Fruit fly (Drosophila melanogaster) whole organism, embryonic: ENCODE results near the gene Ubqn.

ENCODE experiments used
- CG10462 ChIP-seq: fragments of 200-800 bp; sonication (Bioruptor generic); optimal IDR thresholded peaks from 2 replicates; lab custom pipeline; 2016; ENCODE audit warnings: missing biosample characterization, missing genetic modification characterization
- CG13894 ChIP-seq: fragments of 200-800 bp; sonication (Bioruptor generic); optimal IDR thresholded peaks from 3 replicates; lab custom pipeline; 2018; ENCODE audit warnings: missing biosample characterization, mild to moderate bottlenecking, missing genetic modification characterization, moderate library complexity
- CG14667 ChIP-seq: fragments of 200-800 bp; sonication (Bioruptor generic); IDR thresholded peaks from 2 replicates; pipeline ENCODE4 v1.3.6; 2022; ENCODE audit warnings: missing biosample characterization, missing genetic modification characterization
- CG1529 ChIP-seq: fragments of 200-800 bp; sonication (Bioruptor generic); optimal IDR thresholded peaks from 3 replicates; lab custom pipeline; 2018; ENCODE audit warnings: missing biosample characterization, missing genetic modification characterization
- CG2120 ChIP-seq: fragments of 200-800 bp; sonication (Bioruptor generic); optimal IDR thresholded peaks from 3 replicates; lab custom pipeline; 2016; ENCODE audit warnings: missing biosample characterization, missing genetic modification characterization
- CG2712 ChIP-seq: fragments of 200-800 bp; optimal IDR thresholded peaks from 3 replicates; lab custom pipeline; 2019; ENCODE audit warnings: missing biosample characterization, mild to moderate bottlenecking, missing genetic modification characterization, moderate library complexity
- CG2875 ChIP-seq: fragments of 200-800 bp; sonication (Bioruptor generic); optimal IDR thresholded peaks from 2 replicates; lab custom pipeline; 2017; ENCODE audit warnings: missing biosample characterization, mild to moderate bottlenecking, missing genetic modification characterization, missing genetic modification reagents
- CG31224 ChIP-seq: fragments of 200-800 bp; sonication (Bioruptor generic); IDR thresholded peaks from 2 replicates; pipeline ENCODE4 v1.3.6; 2022; ENCODE audit warnings: missing biosample characterization, missing genetic modification characterization
- CG33213 ChIP-seq: fragments of 200-800 bp; sonication (Bioruptor generic); optimal IDR thresholded peaks from 3 replicates; lab custom pipeline; 2016; ENCODE audit warnings: missing biosample characterization, missing genetic modification characterization
- CG6175 ChIP-seq: fragments of 200-800 bp; sonication (Bioruptor generic); IDR thresholded peaks from 3 replicates; pipeline ENCODE4 v1.3.6; 2022; ENCODE audit warnings: missing biosample characterization, missing genetic modification characterization
- CG8290 ChIP-seq, 3 experiments: fragments of 200-800 bp; sonication (Bioruptor generic); optimal IDR thresholded peaks; 2 replicates each; lab custom pipeline; 2016 to 2019; ENCODE audit warnings: missing biosample characterization in 3 of 3, missing genetic modification characterization in 3 of 3, mild to moderate bottlenecking in 2 of 3, moderate library complexity in 1 of 3
- CG9215 ChIP-seq: fragments of 200-800 bp; sonication (Bioruptor generic); IDR thresholded peaks from 2 replicates; pipeline ENCODE4 v1.3.6; 2022; ENCODE audit warnings: missing biosample characterization, missing genetic modification characterization
- CG9609 ChIP-seq: fragments of 200-800 bp; sonication (Bioruptor generic); optimal IDR thresholded peaks from 3 replicates; lab custom pipeline; 2016; ENCODE audit warnings: missing biosample characterization, missing genetic modification characterization
- CoRest ChIP-seq: fragments of 200-800 bp; sonication (Bioruptor generic); optimal IDR thresholded peaks from 3 replicates; lab custom pipeline; 2018; ENCODE audit warnings: missing biosample characterization, mild to moderate bottlenecking, missing genetic modification characterization, moderate library complexity
- Deaf1 ChIP-seq: fragments of 200-800 bp; optimal IDR thresholded peaks from 3 replicates; lab custom pipeline; 2019; ENCODE audit warnings: missing biosample characterization, mild to moderate bottlenecking, missing genetic modification characterization, moderate library complexity
- Fer1 ChIP-seq: fragments of 200-800 bp; sonication (Bioruptor generic); optimal IDR thresholded peaks from 2 replicates; lab custom pipeline; 2017; ENCODE audit warnings: missing biosample characterization, mild to moderate bottlenecking, missing genetic modification characterization
- Fer3 ChIP-seq: fragments of 200-800 bp; sonication (Bioruptor generic); optimal IDR thresholded peaks from 2 replicates; lab custom pipeline; 2018; ENCODE audit warnings: missing biosample characterization, mild to moderate bottlenecking, missing genetic modification characterization, moderate library complexity
- HmgD ChIP-seq: fragments of 200-800 bp; sonication (Bioruptor generic); optimal IDR thresholded peaks from 3 replicates; lab custom pipeline; 2016; ENCODE audit warnings: missing biosample characterization, missing genetic modification characterization
- MESR4 ChIP-seq: fragments of 200-800 bp; sonication (Bioruptor generic); optimal IDR thresholded peaks from 2 replicates; lab custom pipeline; 2018; ENCODE audit warnings: missing biosample characterization, mild to moderate bottlenecking, missing genetic modification characterization, moderate library complexity
- Max ChIP-seq: fragments of 200-800 bp; sonication (Bioruptor generic); optimal IDR thresholded peaks from 2 replicates; lab custom pipeline; 2016; ENCODE audit warnings: missing biosample characterization, mild to moderate bottlenecking, missing genetic modification characterization
- Meics ChIP-seq: fragments of 200-800 bp; sonication (Bioruptor generic); optimal IDR thresholded peaks from 2 replicates; lab custom pipeline; 2017; ENCODE audit warnings: missing biosample characterization, mild to moderate bottlenecking, missing genetic modification characterization
- Mes4 ChIP-seq: fragments of 200-800 bp; sonication (Bioruptor generic); optimal IDR thresholded peaks from 2 replicates; lab custom pipeline; 2016; ENCODE audit warnings: missing biosample characterization, missing genetic modification characterization
- Myb ChIP-seq: fragments of 200-800 bp; sonication (Bioruptor generic); optimal IDR thresholded peaks from 2 replicates; lab custom pipeline; 2016; ENCODE audit warnings: missing biosample characterization, missing genetic modification characterization
- Neu2 ChIP-seq: fragments of 200-800 bp; sonication (Bioruptor generic); optimal IDR thresholded peaks from 3 replicates; lab custom pipeline; 2016; ENCODE audit warnings: missing biosample characterization, missing genetic modification characterization, borderline replicate concordance
- Pdp1 ChIP-seq, 2 experiments: fragments of 200-800 bp; sonication (Bioruptor generic); optimal IDR thresholded peaks; 3 replicates each; lab custom pipeline; 2016; ENCODE audit warnings: missing biosample characterization in 2 of 2, missing genetic modification characterization in 2 of 2, mild to moderate bottlenecking in 1 of 2, moderate library complexity in 1 of 2
- Rfx ChIP-seq: fragments of 200-800 bp; sonication (Bioruptor generic); IDR thresholded peaks from 2 replicates; pipeline ENCODE4 v1.3.6; 2022; ENCODE audit warnings: missing biosample characterization, missing genetic modification characterization
- Sox100B ChIP-seq: fragments of 200-800 bp; sonication (Bioruptor generic); optimal IDR thresholded peaks from 3 replicates; lab custom pipeline; 2018; ENCODE audit warnings: missing biosample characterization, mild to moderate bottlenecking, missing genetic modification characterization
- Trl ChIP-seq, 3 experiments: fragments of >200 bp in 2 of 3; fragments of 200-800 bp in 1 of 3; sonication (Bioruptor generic) in 1 of 3; optimal IDR thresholded peaks; 2 replicates in 1 of 3; 3 replicates in 2 of 3; lab custom pipeline; 2016 to 2017; ENCODE audit warnings: missing biosample characterization in 1 of 3, missing genetic modification characterization in 1 of 3
- Vsx1 ChIP-seq: fragments of 200-800 bp; sonication (Bioruptor generic); optimal IDR thresholded peaks from 2 replicates; lab custom pipeline; 2017; ENCODE audit warnings: missing biosample characterization, mild to moderate bottlenecking, missing genetic modification characterization, missing genetic modification reagents
- Xrp1 ChIP-seq: fragments of 200-800 bp; sonication (Bioruptor generic); IDR thresholded peaks from 2 replicates; pipeline ENCODE4 v1.3.6; 2022; ENCODE audit warnings: missing biosample characterization, missing genetic modification characterization
- YL-1 ChIP-seq: fragments of 200-800 bp; sonication (Bioruptor generic); optimal IDR thresholded peaks from 3 replicates; lab custom pipeline; 2017; ENCODE audit warnings: missing biosample characterization, mild to moderate bottlenecking, missing genetic modification characterization
- amos ChIP-seq: fragments of 200-800 bp; sonication (Bioruptor generic); IDR thresholded peaks from 2 replicates; pipeline ENCODE4 v1.3.6; 2022; ENCODE audit warnings: missing biosample characterization, missing genetic modification characterization; ENCODE audit not compliant: partially characterized antibody
- az2 ChIP-seq: fragments of 200-800 bp; sonication (Bioruptor generic); optimal IDR thresholded peaks from 3 replicates; lab custom pipeline; 2016; ENCODE audit warnings: missing biosample characterization, missing genetic modification characterization
- bsh ChIP-seq, 2 experiments: fragments of 200-800 bp; sonication (Bioruptor generic); optimal IDR thresholded peaks; 2 replicates each; lab custom pipeline; 2017 to 2018; ENCODE audit warnings: mild to moderate bottlenecking in 2 of 2, missing biosample characterization in 2 of 2, missing genetic modification characterization in 2 of 2, moderate library complexity in 1 of 2
- en ChIP-seq: fragments of 200-800 bp; sonication (Bioruptor generic); optimal IDR thresholded peaks from 2 replicates; lab custom pipeline; 2016; ENCODE audit warnings: missing biosample characterization, missing genetic modification characterization
- gcm2 ChIP-seq: fragments of 200-800 bp; sonication (Bioruptor generic); optimal IDR thresholded peaks from 2 replicates; lab custom pipeline; 2016; ENCODE audit warnings: missing biosample characterization, missing genetic modification characterization
- gro ChIP-seq: fragments of 200-800 bp; sonication (Bioruptor generic); optimal IDR thresholded peaks from 2 replicates; lab custom pipeline; 2016; ENCODE audit warnings: missing biosample characterization, missing genetic modification characterization
- lbe ChIP-seq: fragments of 200-800 bp; sonication (Bioruptor generic); optimal IDR thresholded peaks from 2 replicates; lab custom pipeline; 2016; ENCODE audit warnings: missing biosample characterization, mild to moderate bottlenecking, missing genetic modification characterization
- maf-S ChIP-seq: fragments of 200-800 bp; sonication (Bioruptor generic); optimal IDR thresholded peaks from 2 replicates; lab custom pipeline; 2016; ENCODE audit warnings: missing biosample characterization, missing genetic modification characterization
- nmo ChIP-seq: fragments of 200-800 bp; sonication (Bioruptor generic); optimal IDR thresholded peaks from 2 replicates; lab custom pipeline; 2018; ENCODE audit warnings: missing biosample characterization, mild to moderate bottlenecking, missing genetic modification characterization, moderate library complexity
- p53 ChIP-seq: fragments of 200-800 bp; sonication (Bioruptor generic); optimal IDR thresholded peaks from 2 replicates; lab custom pipeline; 2016; ENCODE audit warnings: missing biosample characterization, missing genetic modification characterization
- pb ChIP-seq: fragments of 200-800 bp; sonication (Bioruptor generic); optimal IDR thresholded peaks from 3 replicates; lab custom pipeline; 2016; ENCODE audit warnings: missing biosample characterization, missing genetic modification characterization
- pho ChIP-seq: fragments of 200-800 bp; sonication (Bioruptor generic); optimal IDR thresholded peaks from 2 replicates; lab custom pipeline; 2016; ENCODE audit warnings: missing biosample characterization, missing genetic modification characterization
- pnt ChIP-seq: fragments of 200-800 bp; sonication (Bioruptor generic); optimal IDR thresholded peaks from 3 replicates; lab custom pipeline; 2016; ENCODE audit warnings: missing biosample characterization, missing genetic modification characterization
- scrt ChIP-seq: fragments of 200-800 bp; sonication (Bioruptor generic); optimal IDR thresholded peaks from 2 replicates; lab custom pipeline; 2018; ENCODE audit warnings: missing biosample characterization, mild to moderate bottlenecking, missing genetic modification characterization, moderate library complexity
- sens-2 ChIP-seq: fragments of 200-800 bp; sonication (Bioruptor generic); IDR thresholded peaks from 2 replicates; pipeline ENCODE4 v1.3.6; 2022; ENCODE audit warnings: missing biosample characterization, missing genetic modification characterization
- slp2 ChIP-seq: fragments of 200-800 bp; sonication (Bioruptor generic); optimal IDR thresholded peaks from 2 replicates; lab custom pipeline; 2016; ENCODE audit warnings: missing biosample characterization, missing genetic modification characterization
- ssp ChIP-seq: fragments of 200-800 bp; sonication (Bioruptor generic); IDR thresholded peaks from 2 replicates; pipeline ENCODE4 v1.3.6; 2022; ENCODE audit warnings: missing biosample characterization, missing genetic modification characterization
- zfh1 ChIP-seq: fragments of 200-800 bp; sonication (Bioruptor generic); IDR thresholded peaks from 3 replicates; pipeline ENCODE4 v1.3.6; 2022; ENCODE audit warnings: missing biosample characterization, missing genetic modification characterization

The Ubqn gene

dm6 chrX:19642819-19643504, 40.6 kb upstream of the Ubqn start, which contains the start of the genes CG12237 and Sec61gamma (continued):
- TF ChIP-seq Fer3 (tag; lab: Kevin White, UChicago) (peak; percentile 1), ssp (GFP tag; lab: Robert Waterston, UW) (peak; percentile 30), pho (GFP tag; lab: Kevin White, UChicago) (peak; percentile 10), CG6175 (GFP tag; lab: Robert Waterston, UW) (0 out of 3 replicates have a peak, but pooled peaks have one; percentile 7), CG33213 (GFP tag; lab: Kevin White, UChicago) (peak; percentile 39), Neu2 (GFP tag; lab: Kevin White, UChicago) (no peak), Myb (GFP tag; lab: Kevin White, UChicago) (peak; percentile 22), Fer1 (GFP tag; lab: Kevin White, UChicago) (no peak), YL-1 (GFP tag; lab: Kevin White, UChicago) (peak; percentile 79), amos (GFP tag; lab: Robert Waterston, UW) (peak; percentile 50; the same call in 1 of the 2 replicates), Max (GFP tag; lab: Kevin White, UChicago) (peak; percentile 34), CG8290 (GFP tag; optimal IDR thresholded peaks at IDR 0.05; lab: Kevin White, UChicago) (peak; percentile 7), CG8290 (tag; optimal IDR thresholded peaks at IDR 0.05; lab: Kevin White, UChicago) (peak in 1 of 2 experiments; percentile 78), CG10462 (GFP tag; lab: Kevin White, UChicago) (peak; percentile 12), MESR4 (GFP tag; lab: Kevin White, UChicago) (peak; percentile 84), CG2712 (tag; lab: Kevin White, UChicago) (peak; percentile 48), Meics (GFP tag; lab: Kevin White, UChicago) (peak; percentile 49), en (no peak), Deaf1 (peak; percentile 91), CG31224 (GFP tag; lab: Robert Waterston, UW) (no peak), nmo (GFP tag; lab: Kevin White, UChicago) (peak; percentile 33), Mes4 (peak; percentile 26), CG1529 (GFP tag; lab: Kevin White, UChicago) (no peak), pb (GFP tag; lab: Kevin White, UChicago) (no peak), Rfx (peak; percentile 72), CG13894 (tag; lab: Kevin White, UChicago) (peak; percentile 61), zfh1 (GFP tag; lab: Robert Waterston, UW) (peak; percentile 33; the same call in 1 of the 3 replicates), Sox100B (GFP tag; lab: Kevin White, UChicago) (no peak), CG2875 (GFP tag; lab: Kevin White, UChicago) (no peak), p53 (GFP tag; lab: Kevin White, UChicago) (peak; percentile 44), CG9215 (peak; percentile 29), HmgD (peak; percentile 13), bsh (GFP tag; optimal IDR thresholded peaks at IDR 0.05; lab: Kevin White, UChicago) (no peak), slp2 (GFP tag; lab: Kevin White, UChicago) (peak; percentile 13), maf-S (peak; percentile 11), Xrp1 (GFP tag; lab: Robert Waterston, UW) (no peak), CoRest (tag; lab: Kevin White, UChicago) (peak; percentile 53)

- TF ChIP-seq CG14667 (GFP tag; lab: Robert Waterston, UW) (no peak), gro (GFP tag; lab: Kevin White, UChicago) (no peak), Trl (optimal IDR thresholded peaks at IDR 0.05; lab: Kevin White, UChicago) (no peak), Trl (GFP tag; optimal IDR thresholded peaks at IDR 0.05; lab: Kevin White, UChicago) (peak; percentile 41), lbe (no peak), Vsx1 (no peak), scrt (GFP tag; lab: Kevin White, UChicago) (no peak), gcm2 (GFP tag; lab: Kevin White, UChicago) (no peak), CG2120 (GFP tag; lab: Kevin White, UChicago) (peak; percentile 41), az2 (no peak), CG9609 (GFP tag; lab: Kevin White, UChicago) (no peak), Pdp1 (GFP tag; optimal IDR thresholded peaks at IDR 0.05; lab: Kevin White, UChicago) (peak; percentile 23 to 27), pnt (GFP tag; lab: Kevin White, UChicago) (no peak), sens-2 (no peak)
Measured at dm6 chrX:19645873-19646541, 37.6 kb upstream of the Ubqn start, which contains the start of gene Arp10. Arp10 (minus strand) TSS chrX:19646176.
